Worm (Caenorhabditis elegans): Measurements from ENCODE around the gene Y113G7B.27.

The Y113G7B.27 gene

ce11 chrV:20215197-20215596 is 22.6 kb downstream of the Y113G7B.27 start, which contains the start of gene Y113G7B.11:
Gene Y113G7B.11, minus strand, starts transcription at chrV:20215297.
- no peak for TF ChIP-seq egrh-3 (GFP tag; IDR thresholded peaks at IDR 0.05)
- no peak for TF ChIP-seq sea-2 (GFP tag; IDR thresholded peaks at IDR 0.05)
- TF ChIP-seq dpl-1 (GFP tag; optimal IDR thresholded peaks at IDR 0.05): no peak
- no peak for TF ChIP-seq ceh-40 (GFP tag; IDR thresholded peaks at IDR 0.05)
- TF ChIP-seq bed-2 (GFP tag; IDR thresholded peaks at IDR 0.05): no peak
- TF ChIP-seq T26A5.8 (tag; optimal IDR thresholded peaks at IDR 0.05): no peak
- no peak for TF ChIP-seq ceh-100 (GFP tag; IDR thresholded peaks at IDR 0.05)

- TF ChIP-seq F33H1.4 (GFP tag; IDR thresholded peaks at IDR 0.05) (no peak), ztf-22 (GFP tag; optimal IDR thresholded peaks at IDR 0.05) (no peak), madf-10 (tag; optimal IDR thresholded peaks at IDR 0.05) (no peak), F22D6.2 (tag; optimal IDR thresholded peaks at IDR 0.05) (no peak), nhr-179 (tag; optimal IDR thresholded peaks at IDR 0.05) (no peak), hlh-12 (tag; optimal IDR thresholded peaks at IDR 0.05) (no peak), madf-8 (GFP tag; conservative IDR thresholded peaks at IDR 0.05) (no peak), atf-7 (tag; optimal IDR thresholded peaks at IDR 0.05) (no peak), die-1 (tag; optimal IDR thresholded peaks at IDR 0.05) (no peak)
These were observed 28.0 kb downstream of the Y113G7B.27 start for ce11 chrV:20220604-20221003.

- TF ChIP-seq cebp-2 (GFP tag; IDR thresholded peaks at IDR 0.05) (no peak), tbx-9 (tag; optimal IDR thresholded peaks at IDR 0.05; ENCODE audit: borderline replicate concordance) (no peak), tbp1 (GFP tag; optimal IDR thresholded peaks at IDR 0.05) (peak; percentile 63), Y53F4B.3 (GFP tag; IDR thresholded peaks at IDR 0.05) (no peak), rpc-1 (optimal IDR thresholded peaks at IDR 0.05) (peak; percentile 15), rpc-1 (tag; optimal IDR thresholded peaks at IDR 0.05) (peak; percentile 60), F52B5.7 (tag; optimal IDR thresholded peaks at IDR 0.05) (no peak), ztf-26 (tag; optimal IDR thresholded peaks at IDR 0.05) (no peak), unc-62 (GFP tag; optimal IDR thresholded peaks at IDR 0.05) (no peak)
These were observed 31.1 kb downstream of the Y113G7B.27 start for ce11 chrV:20223725-20224124.

ce11 chrV:20225312-20225711 is 32.7 kb downstream of the Y113G7B.27 start:
- TF ChIP-seq nhr-80 (tag; optimal IDR thresholded peaks at IDR 0.05) (peak; percentile 65), B0019.2 (GFP tag; conservative IDR thresholded peaks at IDR 0.05) (no peak), chd-7 (tag; optimal IDR thresholded peaks at IDR 0.05) (no peak), T07F8.4 (tag; optimal IDR thresholded peaks at IDR 0.05) (no peak), ccch-3 (GFP tag; optimal IDR thresholded peaks at IDR 0.05) (no peak), hmg-1.2 (GFP tag; IDR thresholded peaks at IDR 0.05) (no peak), cebp-1 (GFP tag; IDR thresholded peaks at IDR 0.05) (no peak), cebp-1 (tag; optimal IDR thresholded peaks at IDR 0.05) (peak; percentile 50)

- TF ChIP-seq Y53G8AR.9 (GFP tag; conservative IDR thresholded peaks at IDR 0.05) (no peak), aptf-3 (GFP tag; IDR thresholded peaks at IDR 0.05) (no peak), ztf-28 (GFP tag; IDR thresholded peaks at IDR 0.05) (no peak), ztf-26 (tag; optimal IDR thresholded peaks at IDR 0.05) (no peak), ceh-27 (GFP tag; optimal IDR thresholded peaks at IDR 0.05) (no peak), hrde-1 (tag; optimal IDR thresholded peaks at IDR 0.05; ENCODE audit: borderline replicate concordance) (no peak), nhr-80 (tag; optimal IDR thresholded peaks at IDR 0.05) (no peak), efl-1 (GFP tag; optimal IDR thresholded peaks at IDR 0.05) (no peak), Y56A3A.18 (GFP tag; IDR thresholded peaks at IDR 0.05) (no peak), B0019.2 (GFP tag; conservative IDR thresholded peaks at IDR 0.05) (no peak), F22D6.2 (tag; optimal IDR thresholded peaks at IDR 0.05) (no peak), rec-8 (tag; optimal IDR thresholded peaks at IDR 0.05) (no peak), F33H1.4 (GFP tag; IDR thresholded peaks at IDR 0.05) (no peak), mcd-1 (GFP tag; IDR thresholded peaks at IDR 0.05) (no peak), akir-1 (GFP tag; optimal IDR thresholded peaks at IDR 0.05) (no peak)
These were observed 41.1 kb downstream of the Y113G7B.27 start, which contains the start of gene Y113G7B.15 for ce11 chrV:20233743-20234142. Gene Y113G7B.15, minus strand, starts transcription at chrV:20233843.
